Fruit fly (Drosophila melanogaster) S2 (cell line): ENCODE data around the gene DENR.

Experiments
- CG8478 ChIP-seq: fragments of >200 bp; optimal IDR thresholded peaks from 2 replicates; lab custom pipeline; 2018
- CTCF ChIP-seq, 2 experiments: fragments of >200 bp; optimal IDR thresholded peaks; 2 replicates each; lab custom pipeline; 2018

The DENR gene

dm6 chrX:16911962-16912361 is 25.6 kb upstream of the DENR start:
- TF ChIP-seq CTCF (optimal IDR thresholded peaks at IDR 0.05; lab: Kevin White, UChicago) (no peak), CG8478 (lab: Kevin White, UChicago) (no peak)

- TF ChIP-seq CG8478 (lab: Kevin White, UChicago) (no peak), CTCF (optimal IDR thresholded peaks at IDR 0.05; lab: Kevin White, UChicago) (no peak)
These were observed 23.5 kb upstream of the DENR start for dm6 chrX:16909886-16910285.

dm6 chrX:16909297-16909696 is 22.9 kb upstream of the DENR start:
- TF ChIP-seq CTCF (optimal IDR thresholded peaks at IDR 0.05; lab: Kevin White, UChicago) = no peak
- TF ChIP-seq CG8478 (lab: Kevin White, UChicago) = no peak

DNA sequence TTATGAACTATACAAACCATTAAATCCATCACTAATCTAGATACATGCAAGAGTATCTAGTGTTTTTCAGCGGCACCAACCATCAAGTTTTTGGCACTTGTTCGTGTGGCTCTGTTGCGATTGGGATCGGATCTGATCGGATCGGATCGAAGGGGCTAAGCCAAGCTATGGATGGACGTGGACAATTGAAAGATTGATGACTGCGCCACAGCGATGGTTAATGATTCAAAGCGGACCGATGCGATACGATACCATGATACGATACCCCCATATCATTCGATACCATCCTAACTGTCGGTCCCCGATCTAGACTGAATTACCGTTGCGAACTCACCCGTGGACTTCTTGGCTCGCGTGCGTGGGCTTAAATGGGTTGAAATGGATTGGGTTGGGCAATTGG is 21.3 kb upstream of the DENR start:
- no peak for TF ChIP-seq CTCF (optimal IDR thresholded peaks at IDR 0.05; lab: Kevin White, UChicago)
- TF ChIP-seq CG8478 (lab: Kevin White, UChicago) = no peak

- no peak for TF ChIP-seq CG8478 (lab: Kevin White, UChicago)
- TF ChIP-seq CTCF (optimal IDR thresholded peaks at IDR 0.05; lab: Kevin White, UChicago) = no peak
These were observed 20.6 kb upstream of the DENR start for dm6 chrX:16907009-16907408.

- TF ChIP-seq CTCF (optimal IDR thresholded peaks at IDR 0.05; lab: Kevin White, UChicago) (no peak), CG8478 (lab: Kevin White, UChicago) (no peak)
These were observed 19.7 kb upstream of the DENR start for dm6 chrX:16906065-16906464.

dm6 chrX:16902435-16902834 is 16.1 kb upstream of the DENR start:
- TF ChIP-seq CG8478 (lab: Kevin White, UChicago) = no peak
- no peak for TF ChIP-seq CTCF (optimal IDR thresholded peaks at IDR 0.05; lab: Kevin White, UChicago)

dm6 chrX:16900283-16900682 is 13.9 kb upstream of the DENR start:
- TF ChIP-seq CG8478 (lab: Kevin White, UChicago) (no peak), CTCF (optimal IDR thresholded peaks at IDR 0.05; lab: Kevin White, UChicago) (no peak)

DNA sequence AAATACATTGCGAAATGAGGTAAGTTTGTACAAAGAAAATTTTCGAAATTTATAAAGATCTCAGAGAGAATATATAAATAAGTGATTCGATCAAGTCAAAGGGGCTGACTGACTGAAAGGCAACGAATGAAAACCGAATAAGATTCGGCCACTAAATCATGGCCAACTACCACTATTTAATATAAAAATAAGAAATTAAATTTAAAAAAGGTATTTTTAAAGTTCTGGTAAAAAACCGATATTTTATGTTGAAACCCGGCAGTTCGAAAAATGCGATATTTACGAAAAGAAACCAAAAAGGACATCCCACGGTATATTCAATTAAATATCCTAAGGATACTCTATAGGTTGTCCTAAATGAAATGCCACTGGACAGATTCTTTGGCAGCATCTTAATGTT is 10.7 kb upstream of the DENR start, which contains the start of gene CG33252:
CG33252 (minus strand) TSS at position 101 of the 400 bp plus-strand sequence.
- TF ChIP-seq CTCF (optimal IDR thresholded peaks at IDR 0.05; lab: Kevin White, UChicago) = no peak
- no peak for TF ChIP-seq CG8478 (lab: Kevin White, UChicago)

dm6 chrX:16893034-16893433 is 6.7 kb upstream of the DENR start:
- TF ChIP-seq CTCF (optimal IDR thresholded peaks at IDR 0.05; lab: Kevin White, UChicago) = no peak
- no peak for TF ChIP-seq CG8478 (lab: Kevin White, UChicago)

DNA sequence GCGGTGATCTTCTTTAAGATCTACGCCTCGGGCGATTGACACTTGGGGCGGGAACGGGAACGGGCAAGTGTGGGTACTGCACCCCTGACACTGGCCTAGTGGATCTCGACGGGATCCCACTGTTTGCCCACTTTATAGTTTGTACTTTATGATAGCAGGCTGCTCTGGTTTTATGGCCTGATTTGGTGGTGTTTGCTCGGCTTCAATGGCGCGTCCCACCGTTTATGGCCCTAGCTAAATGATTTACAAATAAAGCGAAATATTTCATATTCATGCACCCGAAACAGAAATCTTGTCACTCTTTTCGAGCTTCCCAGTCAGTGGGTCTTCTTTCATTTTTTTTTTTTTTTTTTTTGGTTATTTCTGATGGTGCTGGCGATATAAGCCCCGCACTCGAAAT is 4.2 kb upstream of the DENR start:
- TF ChIP-seq CG8478 (lab: Kevin White, UChicago) = no peak
- TF ChIP-seq CTCF (optimal IDR thresholded peaks at IDR 0.05; lab: Kevin White, UChicago) = no peak

DNA sequence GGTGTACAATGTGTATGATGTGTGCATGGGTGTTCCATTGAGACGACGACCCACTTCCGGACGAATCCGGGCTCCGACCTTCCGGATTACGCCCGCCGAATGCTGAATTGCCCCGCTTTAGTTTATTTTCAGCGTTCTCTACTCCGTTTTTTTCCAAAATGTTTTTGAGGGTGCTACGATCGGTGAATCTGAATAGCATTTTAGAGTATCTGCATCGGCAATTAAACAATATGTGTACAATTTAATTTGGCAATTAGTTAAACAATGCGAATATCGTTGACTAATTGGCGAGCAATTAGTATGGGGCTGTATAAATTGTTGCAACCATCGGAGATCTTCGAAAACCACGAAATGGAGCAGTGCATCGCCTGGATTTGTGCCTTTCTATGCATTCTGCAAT is 3.1 kb upstream of the DENR start, which contains the start of gene CG13002:
CG13002 (plus strand) TSS at position 301 of the 400 bp plus-strand sequence.
- TF ChIP-seq CG8478 (lab: Kevin White, UChicago) = no peak
- no peak for TF ChIP-seq CTCF (optimal IDR thresholded peaks at IDR 0.05; lab: Kevin White, UChicago)

- TF ChIP-seq CTCF (optimal IDR thresholded peaks at IDR 0.05; lab: Kevin White, UChicago) (no peak), CG8478 (lab: Kevin White, UChicago) (no peak)
These were observed 2.1 kb downstream of the DENR start, which contains the start of the genes Nprl2 and Polr3I for dm6 chrX:16884280-16884679. Gene Nprl2 (minus strand): TSS chrX:16884365. Gene Polr3I (plus strand): TSS chrX:16884581.

DNA sequence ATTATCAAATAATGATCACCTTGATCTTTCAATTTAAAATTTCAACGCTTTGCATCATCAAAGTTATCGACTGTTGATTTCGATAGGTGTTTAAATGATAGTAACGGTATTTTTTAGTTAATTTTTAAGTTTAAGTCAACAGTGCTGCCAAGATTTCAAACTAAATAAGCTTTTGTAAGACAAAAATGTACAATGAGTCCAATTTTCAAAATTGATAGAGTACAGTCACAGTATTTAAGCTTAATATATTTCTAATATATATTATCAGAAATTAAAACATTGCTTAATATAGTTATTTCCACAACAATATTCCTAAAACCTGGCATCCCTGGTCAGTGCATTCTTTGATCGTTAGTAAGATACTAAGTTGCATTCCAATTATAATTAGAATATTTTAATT is 5.3 kb downstream of the DENR start, which contains the start of gene CG4872:
CG4872 (plus strand) TSS at position 333 of the 400 bp plus-strand sequence.
- TF ChIP-seq CTCF (optimal IDR thresholded peaks at IDR 0.05; lab: Kevin White, UChicago) (no peak), CG8478 (lab: Kevin White, UChicago) (no peak)

- TF ChIP-seq CG8478 (lab: Kevin White, UChicago) = no peak
- no peak for TF ChIP-seq CTCF (optimal IDR thresholded peaks at IDR 0.05; lab: Kevin White, UChicago)
These were observed 6.3 kb downstream of the DENR start for dm6 chrX:16880013-16880412.

- TF ChIP-seq CTCF (optimal IDR thresholded peaks at IDR 0.05; lab: Kevin White, UChicago) (no peak), CG8478 (lab: Kevin White, UChicago) (no peak)
These were observed 9.9 kb downstream of the DENR start, which contains the start of gene CG13003 for dm6 chrX:16876425-16876824. Gene CG13003 (minus strand): TSS chrX:16876544.
